In the genomic region with DNA sequence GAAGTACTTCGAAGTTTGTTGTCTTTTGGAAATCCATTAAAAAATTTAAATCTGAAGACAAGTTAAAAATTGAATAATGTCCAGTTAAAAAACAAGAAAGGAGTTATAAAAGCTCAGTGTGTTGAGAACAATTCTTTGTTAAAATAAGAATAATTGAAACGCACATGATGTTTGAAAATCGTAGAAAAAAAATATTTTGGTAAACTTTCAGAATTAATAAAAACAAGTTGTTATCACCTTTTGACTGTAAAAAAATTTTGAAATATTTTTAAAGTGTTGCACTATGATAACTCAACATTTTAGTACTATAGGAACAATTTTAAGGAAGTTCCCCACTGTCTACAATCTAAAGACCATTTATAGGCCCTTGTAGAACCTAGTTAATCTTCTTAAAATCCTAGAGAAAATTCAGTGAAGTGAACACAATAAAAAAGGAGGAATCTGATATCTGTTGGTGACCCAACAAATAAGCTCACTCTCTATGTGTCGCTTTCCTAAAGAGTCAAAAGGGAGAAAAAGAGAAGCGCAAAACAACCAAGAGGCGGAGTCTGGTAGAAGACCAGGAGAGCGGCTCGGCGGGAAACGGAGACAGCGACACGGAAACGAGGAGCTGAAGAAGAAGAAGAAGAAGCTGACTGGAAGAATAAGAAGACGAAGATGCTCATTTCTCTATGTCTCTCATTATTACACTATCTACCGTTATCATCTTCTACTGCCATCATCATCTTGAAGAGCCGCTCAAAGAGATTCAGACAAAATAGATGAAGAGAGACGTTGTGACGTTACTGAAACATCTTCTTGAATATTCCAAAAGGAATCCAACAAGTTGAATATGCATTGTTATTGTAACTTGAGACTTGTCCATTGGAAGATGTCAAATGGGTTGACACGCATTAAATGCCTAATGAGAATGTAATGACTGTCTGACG, we compare ENCODE assay signal across 4 worm cellular contexts.
TF ChIP-seq lines count a peak whose summit lies in the region.

Gene ZK353.10, minus strand, starts transcription at position 51 of the 929 bp plus-strand sequence.

TF ChIP-seq in whole organism, L1 larva, 84 proteins besides CTCF, POLR2A, EP300 and RAD21 (continues in another document):
- TF ChIP-seq hpl-2 (GFP tag; optimal IDR thresholded peaks at IDR 0.05; lab: Kevin White, UChicago) (no peak), isw-1 (GFP tag; IDR thresholded peaks at IDR 0.05; lab: Robert Waterston, UW) (no peak; the same call in 1 of the 2 replicates), F16B12.6 (tag; optimal IDR thresholded peaks at IDR 0.05; lab: Kevin White, UChicago) (no peak), snu-23 (GFP tag; optimal IDR thresholded peaks at IDR 0.05; lab: Kevin White, UChicago) (no peak), ets-5 (GFP tag; IDR thresholded peaks at IDR 0.05; lab: Robert Waterston, UW) (no peak), ama-1 (optimal IDR thresholded peaks at IDR 0.05; lab: Kevin White, UChicago) (no peak), ceh-82 (tag; optimal IDR thresholded peaks at IDR 0.05; lab: Kevin White, UChicago) (no peak), Y116A8C.19 (tag; optimal IDR thresholded peaks at IDR 0.05; lab: Kevin White, UChicago; ENCODE audit: borderline replicate concordance) (no peak), nhr-12 (tag; optimal IDR thresholded peaks at IDR 0.05; lab: Kevin White, UChicago) (no peak), nhr-71 (tag; optimal IDR thresholded peaks at IDR 0.05; lab: Kevin White, UChicago) (peak; percentile 34), snpc-4 (tag; optimal IDR thresholded peaks at IDR 0.05; lab: Kevin White, UChicago) (no peak), tlp-1 (tag; optimal IDR thresholded peaks at IDR 0.05; lab: Kevin White, UChicago) (no peak), tbx-2 (tag; optimal IDR thresholded peaks at IDR 0.05; lab: Kevin White, UChicago) (no peak), nhr-90 (tag; optimal IDR thresholded peaks at IDR 0.05; lab: Kevin White, UChicago; ENCODE audit: poor library complexity) (no peak), egl-27 (tag; optimal IDR thresholded peaks at IDR 0.05; lab: Kevin White, UChicago) (no peak), lsy-2 (tag; optimal IDR thresholded peaks at IDR 0.05; lab: Kevin White, UChicago) (peak in 1 of 2 experiments; percentile 9), C34B4.2 (tag; optimal IDR thresholded peaks at IDR 0.05; lab: Kevin White, UChicago) (no peak), dpl-1 (GFP tag; optimal IDR thresholded peaks at IDR 0.05; lab: Kevin White, UChicago) (no peak), fkh-10 (GFP tag; optimal IDR thresholded peaks at IDR 0.05; lab: Kevin White, UChicago) (no peak), ztf-11 (tag; optimal IDR thresholded peaks at IDR 0.05; lab: Kevin White, UChicago) (no peak)

TF ChIP-seq in whole organism, L2 larva, 48 proteins besides CTCF, POLR2A, EP300 and RAD21:
- no peak for TF ChIP-seq nhr-25 (tag; optimal IDR thresholded peaks at IDR 0.05; lab: Kevin White, UChicago)
- TF ChIP-seq unc-62 (GFP tag; optimal IDR thresholded peaks at IDR 0.05; lab: Kevin White, UChicago): no peak
- no peak for TF ChIP-seq alr-1 (tag; optimal IDR thresholded peaks at IDR 0.05; lab: Kevin White, UChicago)
- no peak for TF ChIP-seq ztf-11 (tag; optimal IDR thresholded peaks at IDR 0.05; lab: Kevin White, UChicago)
- TF ChIP-seq lsy-2 (tag; optimal IDR thresholded peaks at IDR 0.05; lab: Kevin White, UChicago): peak in 1 of 2 experiments; percentile 45
- no peak for TF ChIP-seq gmeb-1 (tag; optimal IDR thresholded peaks at IDR 0.05; lab: Kevin White, UChicago)
- no peak for TF ChIP-seq sma-9 (GFP tag; optimal IDR thresholded peaks at IDR 0.05; lab: Kevin White, UChicago)
- TF ChIP-seq sma-9 (tag; optimal IDR thresholded peaks at IDR 0.05; lab: Kevin White, UChicago): no peak
- peak; percentile 20 for TF ChIP-seq C34F6.9 (tag; optimal IDR thresholded peaks at IDR 0.05; lab: Kevin White, UChicago)
- no peak for TF ChIP-seq dmd-4 (tag; optimal IDR thresholded peaks at IDR 0.05; lab: Kevin White, UChicago)
- TF ChIP-seq unc-55 (GFP tag; optimal IDR thresholded peaks at IDR 0.05; lab: Kevin White, UChicago): peak; percentile 73

TF ChIP-seq in whole organism, L3 larva, 47 proteins besides CTCF, POLR2A, EP300 and RAD21:
- TF ChIP-seq nhr-12 (tag; optimal IDR thresholded peaks at IDR 0.05; lab: Kevin White, UChicago) (no peak), ceh-9 (tag; optimal IDR thresholded peaks at IDR 0.05; lab: Kevin White, UChicago) (no peak), ceh-28 (tag; optimal IDR thresholded peaks at IDR 0.05; lab: Kevin White, UChicago) (no peak), lin-15B (tag; optimal IDR thresholded peaks at IDR 0.05; lab: Kevin White, UChicago) (peak; percentile 7), hmg-11 (tag; optimal IDR thresholded peaks at IDR 0.05; lab: Kevin White, UChicago) (no peak), ztf-4 (tag; optimal IDR thresholded peaks at IDR 0.05; lab: Kevin White, UChicago) (no peak), lin-39 (tag; optimal IDR thresholded peaks at IDR 0.05; lab: Kevin White, UChicago) (peak; percentile 10), sea-2 (GFP tag; optimal IDR thresholded peaks at IDR 0.05; lab: Kevin White, UChicago) (no peak), pha-4 (tag; optimal IDR thresholded peaks at IDR 0.05; lab: Kevin White, UChicago) (no peak), skn-1 (tag; optimal IDR thresholded peaks at IDR 0.05; lab: Kevin White, UChicago) (peak; percentile 39), mml-1 (tag; optimal IDR thresholded peaks at IDR 0.05; lab: Kevin White, UChicago) (no peak)

TF ChIP-seq in whole organism, L4 larva, 104 proteins besides CTCF, POLR2A, EP300 and RAD21:
- no peak for TF ChIP-seq attf-4 (tag; optimal IDR thresholded peaks at IDR 0.05; lab: Kevin White, UChicago)
- TF ChIP-seq mdt-29 (GFP tag; IDR thresholded peaks at IDR 0.05; lab: Robert Waterston, UW): no peak
- TF ChIP-seq nhr-76 (tag; optimal IDR thresholded peaks at IDR 0.05; lab: Kevin White, UChicago): no peak
- peak in 1 of 2 experiments; percentile 26 for TF ChIP-seq unc-62 (GFP tag; optimal IDR thresholded peaks at IDR 0.05 in 1 of 2; lab: Kevin White, UChicago)
- no peak for TF ChIP-seq unc-62 (tag; optimal IDR thresholded peaks at IDR 0.05; lab: Kevin White, UChicago)
- no peak for TF ChIP-seq mxl-3 (GFP tag; optimal IDR thresholded peaks at IDR 0.05; lab: Kevin White, UChicago)
- no peak for TF ChIP-seq spr-1 (tag; optimal IDR thresholded peaks at IDR 0.05; lab: Kevin White, UChicago)
- TF ChIP-seq aha-1 (tag; lab: Kevin White, UChicago): peak; percentile 93
- TF ChIP-seq zfp-3 (GFP tag; conservative IDR thresholded peaks at IDR 0.05; lab: Robert Waterston, UW): no peak
- TF ChIP-seq T26A8.4 (GFP tag; IDR thresholded peaks at IDR 0.05; lab: Robert Waterston, UW): no peak
- no peak for TF ChIP-seq dmd-9 (GFP tag; IDR thresholded peaks at IDR 0.05; lab: Robert Waterston, UW)
- TF ChIP-seq ceh-28 (tag; optimal IDR thresholded peaks at IDR 0.05; lab: Kevin White, UChicago): no peak
- no peak for TF ChIP-seq hlh-11 (tag; optimal IDR thresholded peaks at IDR 0.05; lab: Kevin White, UChicago)
- no peak for TF ChIP-seq Y105C5A.15 (GFP tag; IDR thresholded peaks at IDR 0.05; lab: Robert Waterston, UW)
- no peak for TF ChIP-seq madf-5 (GFP tag; IDR thresholded peaks at IDR 0.05; lab: Robert Waterston, UW)
- TF ChIP-seq mxl-2 (GFP tag; conservative IDR thresholded peaks at IDR 0.05; lab: Robert Waterston, UW): no peak
- TF ChIP-seq nhr-6 (tag; optimal IDR thresholded peaks at IDR 0.05; lab: Kevin White, UChicago): no peak
- no peak for TF ChIP-seq snpc-4 (tag; optimal IDR thresholded peaks at IDR 0.05; lab: Kevin White, UChicago)
- no peak for TF ChIP-seq egl-27 (tag; optimal IDR thresholded peaks at IDR 0.05; lab: Kevin White, UChicago)
- no peak for TF ChIP-seq D1046.2 (GFP tag; IDR thresholded peaks at IDR 0.05; lab: Robert Waterston, UW)
- TF ChIP-seq duxl-1 (tag; optimal IDR thresholded peaks at IDR 0.05; lab: Kevin White, UChicago; ENCODE audit: poor library complexity): no peak
- no peak for TF ChIP-seq unc-39 (tag; optimal IDR thresholded peaks at IDR 0.05; lab: Kevin White, UChicago)
- peak in 1 of 2 experiments; percentile 18 for TF ChIP-seq lsy-2 (tag; optimal IDR thresholded peaks at IDR 0.05; lab: Kevin White, UChicago)
- no peak for TF ChIP-seq mes-2 (tag; optimal IDR thresholded peaks at IDR 0.05; lab: Kevin White, UChicago; ENCODE audit: poor library complexity, severe bottlenecking)
- TF ChIP-seq pqm-1 (tag; optimal IDR thresholded peaks at IDR 0.05; lab: Kevin White, UChicago): no peak
- no peak for TF ChIP-seq nhr-10 (tag; optimal IDR thresholded peaks at IDR 0.05; lab: Kevin White, UChicago)

Comparison
In these comparisons a context has a peak if more than half of its experiments do, and no peak if none do; other contexts are left out.
1. Of the 29 proteins assayed by ChIP-seq in both whole organism, L4 larva and whole organism, L1 larva: peak only in whole organism, L4 larva: aha-1; only in whole organism, L1 larva: none; in both: none; in neither: 26; mixed calls (peak in some experiments, not most) for 2.